Worm (Caenorhabditis elegans): ENCODE results near the gene sdz-35.

sdz-35 gene

ce11 chrII:3208679-3209078, at the start of gene sdz-35:
Gene sdz-35, minus strand, starts transcription at chrII:3208779.
- no peak for TF ChIP-seq hnd-1 (tag; optimal IDR thresholded peaks at IDR 0.05)

- TF ChIP-seq ceh-13 (GFP tag; optimal IDR thresholded peaks at IDR 0.05) (no peak), ama-1 (optimal IDR thresholded peaks at IDR 0.05) (no peak), scrt-1 (GFP tag; IDR thresholded peaks at IDR 0.05) (no peak), aly-1 (tag; optimal IDR thresholded peaks at IDR 0.05) (no peak), flt-1 (GFP tag; IDR thresholded peaks at IDR 0.05) (no peak), ets-7 (tag; optimal IDR thresholded peaks at IDR 0.05) (no peak), tbx-11 (GFP tag; IDR thresholded peaks at IDR 0.05) (no peak), F13C5.2 (tag; optimal IDR thresholded peaks at IDR 0.05) (no peak), tbx-37 (GFP tag; conservative IDR thresholded peaks at IDR 0.05) (no peak), hmg-4 (GFP tag; optimal IDR thresholded peaks at IDR 0.05) (no peak), sea-1 (GFP tag; conservative IDR thresholded peaks at IDR 0.05) (no peak)
These were observed 43.2 kb upstream of the sdz-35 start for ce11 chrII:3251782-3252181.

- TF ChIP-seq pes-1 (GFP tag; IDR thresholded peaks at IDR 0.05): no peak
- TF ChIP-seq ama-1 (optimal IDR thresholded peaks at IDR 0.05): no peak
- TF ChIP-seq B0310.2 (tag; optimal IDR thresholded peaks at IDR 0.05): no peak
- TF ChIP-seq sea-1 (GFP tag; conservative IDR thresholded peaks at IDR 0.05): no peak
- TF ChIP-seq tra-4 (tag; optimal IDR thresholded peaks at IDR 0.05): no peak
- TF ChIP-seq tbx-37 (GFP tag; conservative IDR thresholded peaks at IDR 0.05): no peak
- TF ChIP-seq ceh-13 (GFP tag; optimal IDR thresholded peaks at IDR 0.05): no peak
- TF ChIP-seq hnd-1 (tag; optimal IDR thresholded peaks at IDR 0.05): no peak
- no peak for TF ChIP-seq F13C5.2 (tag; optimal IDR thresholded peaks at IDR 0.05)
- no peak for TF ChIP-seq ets-7 (tag; optimal IDR thresholded peaks at IDR 0.05)
These were observed 41.6 kb upstream of the sdz-35 start for ce11 chrII:3250195-3250594.

- no peak for TF ChIP-seq B0310.2 (tag; optimal IDR thresholded peaks at IDR 0.05)
- no peak for TF ChIP-seq aly-1 (tag; optimal IDR thresholded peaks at IDR 0.05)
- TF ChIP-seq flt-1 (GFP tag; IDR thresholded peaks at IDR 0.05): no peak
- no peak for TF ChIP-seq F13C5.2 (tag; optimal IDR thresholded peaks at IDR 0.05)
- no peak for TF ChIP-seq scrt-1 (GFP tag; IDR thresholded peaks at IDR 0.05)
- no peak for TF ChIP-seq tbx-11 (GFP tag; IDR thresholded peaks at IDR 0.05)
- no peak for TF ChIP-seq tra-4 (tag; optimal IDR thresholded peaks at IDR 0.05)
- no peak for TF ChIP-seq hmbx-1 (tag; optimal IDR thresholded peaks at IDR 0.05)
- no peak for TF ChIP-seq hnd-1 (tag; optimal IDR thresholded peaks at IDR 0.05)
- TF ChIP-seq pes-1 (GFP tag; IDR thresholded peaks at IDR 0.05): no peak
- TF ChIP-seq ceh-36 (tag; optimal IDR thresholded peaks at IDR 0.05): no peak
- TF ChIP-seq ceh-13 (GFP tag; optimal IDR thresholded peaks at IDR 0.05): no peak
- TF ChIP-seq sea-1 (GFP tag; conservative IDR thresholded peaks at IDR 0.05): no peak
- no peak for TF ChIP-seq hmg-4 (GFP tag; optimal IDR thresholded peaks at IDR 0.05)
These were observed 40.8 kb upstream of the sdz-35 start, which contains the start of gene clec-124 for ce11 chrII:3249406-3249805. Gene clec-124, plus strand, starts transcription at chrII:3249706.

DNA sequence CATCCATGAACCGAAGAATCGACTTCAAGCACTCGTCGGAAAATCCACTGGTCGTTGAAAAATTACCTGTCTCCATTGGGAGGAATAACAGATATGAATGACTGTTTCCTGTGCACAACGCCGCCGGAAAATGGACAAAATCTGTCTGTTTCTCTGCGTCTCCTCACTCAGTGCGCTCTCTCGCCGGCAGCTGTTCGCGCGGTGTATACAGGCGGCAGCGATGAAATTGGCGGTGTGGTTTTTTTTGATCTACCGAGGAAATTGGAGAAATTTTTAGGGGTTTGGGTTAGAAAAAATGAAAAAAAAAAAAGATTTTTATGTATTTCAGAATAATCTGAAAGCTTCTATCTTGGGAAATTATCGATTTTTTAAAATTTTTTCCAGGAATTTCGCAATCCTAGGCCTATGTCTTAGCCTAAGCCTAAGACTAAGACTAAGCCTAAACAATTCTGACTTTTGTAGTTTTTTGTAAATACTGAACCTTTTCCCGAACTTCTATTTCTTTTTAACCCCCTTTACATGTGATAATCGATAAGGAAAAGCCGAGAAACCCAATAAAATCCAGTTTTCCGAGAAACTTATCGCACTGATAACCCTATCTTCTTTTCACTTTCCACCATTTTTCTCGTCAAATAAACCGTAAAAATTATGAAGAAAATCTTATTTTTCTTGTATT, 39.6 kb upstream of the sdz-35 start, which contains the start of the genes fbxc-50 and C17F4.2:
TSS of gene fbxc-50 (minus strand) at position 81 of the 676 bp plus-strand sequence.
TSS of gene C17F4.2 (plus strand) at position 626 of the 676 bp plus-strand sequence.
- TF ChIP-seq sea-1 (GFP tag; conservative IDR thresholded peaks at IDR 0.05): no peak
- no peak for TF ChIP-seq tra-4 (tag; optimal IDR thresholded peaks at IDR 0.05)
- no peak for TF ChIP-seq hnd-1 (tag; optimal IDR thresholded peaks at IDR 0.05)
- no peak for TF ChIP-seq F13C5.2 (tag; optimal IDR thresholded peaks at IDR 0.05)
- no peak for TF ChIP-seq ceh-36 (tag; optimal IDR thresholded peaks at IDR 0.05)

- no peak for TF ChIP-seq tra-4 (tag; optimal IDR thresholded peaks at IDR 0.05)
- TF ChIP-seq hmbx-1 (tag; optimal IDR thresholded peaks at IDR 0.05): no peak
- no peak for TF ChIP-seq tbx-11 (GFP tag; IDR thresholded peaks at IDR 0.05)
- TF ChIP-seq ceh-13 (GFP tag; optimal IDR thresholded peaks at IDR 0.05): no peak
- TF ChIP-seq sea-1 (GFP tag; conservative IDR thresholded peaks at IDR 0.05): no peak
- TF ChIP-seq ceh-36 (tag; optimal IDR thresholded peaks at IDR 0.05): no peak
- TF ChIP-seq scrt-1 (GFP tag; IDR thresholded peaks at IDR 0.05): no peak
These were observed 39.0 kb upstream of the sdz-35 start for ce11 chrII:3247556-3247955.

DNA sequence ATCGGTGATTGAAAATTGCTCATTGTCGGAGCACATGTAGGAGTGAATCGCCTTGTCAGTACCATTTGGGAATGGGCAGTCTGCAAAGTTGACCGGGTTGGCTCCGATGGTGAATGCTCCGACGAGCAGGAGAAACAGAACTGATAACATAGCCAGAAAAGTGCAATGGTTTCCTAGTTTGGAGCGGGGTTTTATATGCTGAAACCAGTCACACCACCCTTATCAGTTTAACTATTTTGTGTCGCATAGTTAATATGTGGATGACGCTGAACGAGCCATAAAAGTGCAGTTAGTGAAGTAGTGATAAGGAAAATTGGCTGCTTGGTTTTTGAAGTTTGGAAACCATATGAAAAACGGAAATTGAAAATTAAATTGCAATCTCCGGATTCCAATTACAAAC, 37.3 kb upstream of the sdz-35 start, which contains the start of gene C17F4.7:
TSS of gene C17F4.7 (minus strand) at position 180 of the 400 bp plus-strand sequence.
- TF ChIP-seq sea-1 (GFP tag; conservative IDR thresholded peaks at IDR 0.05): no peak
- TF ChIP-seq F13C5.2 (tag; optimal IDR thresholded peaks at IDR 0.05): no peak
- no peak for TF ChIP-seq hmbx-1 (tag; optimal IDR thresholded peaks at IDR 0.05)
- no peak for TF ChIP-seq hnd-1 (tag; optimal IDR thresholded peaks at IDR 0.05)
- TF ChIP-seq scrt-1 (GFP tag; IDR thresholded peaks at IDR 0.05): no peak
- TF ChIP-seq hmg-4 (GFP tag; optimal IDR thresholded peaks at IDR 0.05): no peak
- no peak for TF ChIP-seq tra-4 (tag; optimal IDR thresholded peaks at IDR 0.05)
- no peak for TF ChIP-seq tbx-11 (GFP tag; IDR thresholded peaks at IDR 0.05)
- TF ChIP-seq pes-1 (GFP tag; IDR thresholded peaks at IDR 0.05): no peak
- no peak for TF ChIP-seq ceh-36 (tag; optimal IDR thresholded peaks at IDR 0.05)
- no peak for TF ChIP-seq tbx-37 (GFP tag; conservative IDR thresholded peaks at IDR 0.05)
- no peak for TF ChIP-seq aly-1 (tag; optimal IDR thresholded peaks at IDR 0.05)
- TF ChIP-seq ets-7 (tag; optimal IDR thresholded peaks at IDR 0.05): no peak
- no peak for TF ChIP-seq ceh-13 (GFP tag; optimal IDR thresholded peaks at IDR 0.05)
- no peak for TF ChIP-seq flt-1 (GFP tag; IDR thresholded peaks at IDR 0.05)
- TF ChIP-seq B0310.2 (tag; optimal IDR thresholded peaks at IDR 0.05): no peak

ce11 chrII:3244758-3245157, 36.2 kb upstream of the sdz-35 start:
- TF ChIP-seq ets-7 (tag; optimal IDR thresholded peaks at IDR 0.05): no peak
- TF ChIP-seq ceh-13 (GFP tag; optimal IDR thresholded peaks at IDR 0.05): no peak
- no peak for TF ChIP-seq F13C5.2 (tag; optimal IDR thresholded peaks at IDR 0.05)
- TF ChIP-seq pes-1 (GFP tag; IDR thresholded peaks at IDR 0.05): no peak
- no peak for TF ChIP-seq scrt-1 (GFP tag; IDR thresholded peaks at IDR 0.05)
- no peak for TF ChIP-seq B0310.2 (tag; optimal IDR thresholded peaks at IDR 0.05)
- TF ChIP-seq tbx-37 (GFP tag; conservative IDR thresholded peaks at IDR 0.05): no peak
- TF ChIP-seq ama-1 (optimal IDR thresholded peaks at IDR 0.05): no peak
- TF ChIP-seq sea-1 (GFP tag; conservative IDR thresholded peaks at IDR 0.05): no peak
- no peak for TF ChIP-seq hmbx-1 (tag; optimal IDR thresholded peaks at IDR 0.05)
- TF ChIP-seq flt-1 (GFP tag; IDR thresholded peaks at IDR 0.05): no peak
- TF ChIP-seq tbx-11 (GFP tag; IDR thresholded peaks at IDR 0.05): no peak
- TF ChIP-seq hnd-1 (tag; optimal IDR thresholded peaks at IDR 0.05): no peak
- TF ChIP-seq tra-4 (tag; optimal IDR thresholded peaks at IDR 0.05): no peak
- TF ChIP-seq hmg-4 (GFP tag; optimal IDR thresholded peaks at IDR 0.05): no peak
